Fruit fly (Drosophila melanogaster): ENCODE measurements around the gene Oatp33Ea.

Oatp33Ea gene

dm6 chr2L:12483866-12484554, 38.3 kb upstream of the Oatp33Ea start (continued):
- TF ChIP-seq D (optimal IDR thresholded peaks at IDR 0.05) (no peak), D (GFP tag; optimal IDR thresholded peaks at IDR 0.05) (peak; percentile 84), CG13624 (GFP tag; optimal IDR thresholded peaks at IDR 0.05) (peak; percentile 87), CG10959 (GFP tag; IDR thresholded peaks at IDR 0.05) (no peak; the same call in 1 of the 2 replicates), CG12219 (GFP tag; optimal IDR thresholded peaks at IDR 0.05) (peak; percentile 93), phol (tag; optimal IDR thresholded peaks at IDR 0.05) (peak; percentile 85), Atf3 (GFP tag; optimal IDR thresholded peaks at IDR 0.05) (peak; percentile 86), insv (GFP tag; optimal IDR thresholded peaks at IDR 0.05) (peak in 1 of 2 experiments; percentile 48), B-H1 (GFP tag; IDR thresholded peaks at IDR 0.05) (peak; percentile 84), pzg (GFP tag; optimal IDR thresholded peaks at IDR 0.05) (no peak), CG31365 (tag; optimal IDR thresholded peaks at IDR 0.05) (peak; percentile 76), ranshi (GFP tag; IDR thresholded peaks at IDR 0.05) (peak; percentile 83; the same call in 1 of the 2 replicates), Sry-δ (GFP tag; optimal IDR thresholded peaks at IDR 0.05) (peak; percentile 52), gro (GFP tag; optimal IDR thresholded peaks at IDR 0.05) (peak; percentile 88), Vsx1 (GFP tag; optimal IDR thresholded peaks at IDR 0.05) (peak; percentile 43), her (GFP tag; optimal IDR thresholded peaks at IDR 0.05) (peak; percentile 83), Doc2 (GFP tag; IDR thresholded peaks at IDR 0.05) (no peak), mld (GFP tag; IDR thresholded peaks at IDR 0.05; ENCODE audit: partially characterized antibody) (no peak), scrt (GFP tag; optimal IDR thresholded peaks at IDR 0.05) (peak; percentile 81), CG6654 (GFP tag; optimal IDR thresholded peaks at IDR 0.05) (peak; percentile 80), h (optimal IDR thresholded peaks at IDR 0.05) (no peak), CG30431 (GFP tag; optimal IDR thresholded peaks at IDR 0.05) (peak; percentile 73), nau (GFP tag; optimal IDR thresholded peaks at IDR 0.05) (peak; percentile 74), tap (tag; optimal IDR thresholded peaks at IDR 0.05) (peak; percentile 85), CG2875 (GFP tag; optimal IDR thresholded peaks at IDR 0.05) (peak; percentile 82), PHDP (tag; optimal IDR thresholded peaks at IDR 0.05) (peak; percentile 92), CG8089 (GFP tag; optimal IDR thresholded peaks at IDR 0.05) (peak; percentile 91), corto (GFP tag; optimal IDR thresholded peaks at IDR 0.05) (peak; percentile 43), CG3407 (GFP tag; optimal IDR thresholded peaks at IDR 0.05) (peak; percentile 80), CG2116 (GFP tag; optimal IDR thresholded peaks at IDR 0.05) (peak; percentile 45), Dll (GFP tag; IDR thresholded peaks at IDR 0.05; ENCODE audit: partially characterized antibody) (no peak), Nf-YB (GFP tag; optimal IDR thresholded peaks at IDR 0.05) (peak; percentile 72), MBD-R2 (GFP tag; IDR thresholded peaks at IDR 0.05) (peak; percentile 48; the same call in 1 of the 2 replicates), maf-S (GFP tag; optimal IDR thresholded peaks at IDR 0.05) (peak; percentile 87), Chrac-16 (GFP tag; optimal IDR thresholded peaks at IDR 0.05) (peak; percentile 86), Max (GFP tag; optimal IDR thresholded peaks at IDR 0.05) (peak; percentile 79), CG15601 (tag; optimal IDR thresholded peaks at IDR 0.05) (peak; percentile 85), sima (GFP tag; optimal IDR thresholded peaks at IDR 0.05) (peak; percentile 52), fru (optimal IDR thresholded peaks at IDR 0.05) (no peak), Dip3 (GFP tag; optimal IDR thresholded peaks at IDR 0.05) (peak; percentile 61), Dip2 (GFP tag; IDR thresholded peaks at IDR 0.05) (no peak), CG12071 (GFP tag; optimal IDR thresholded peaks at IDR 0.05) (peak; percentile 86), CG11398 (GFP tag; optimal IDR thresholded peaks at IDR 0.05) (peak; percentile 89), CG12299 (tag; optimal IDR thresholded peaks at IDR 0.05) (peak; percentile 85), nerfin-1 (tag; optimal IDR thresholded peaks at IDR 0.05) (peak; percentile 82), grn (GFP tag; optimal IDR thresholded peaks at IDR 0.05) (peak; percentile 77), dimm (GFP tag; IDR thresholded peaks at IDR 0.05) (no peak; the same call in 1 of the 2 replicates), fd96Cb (tag; optimal IDR thresholded peaks at IDR 0.05) (peak; percentile 90), CG9437 (GFP tag; optimal IDR thresholded peaks at IDR 0.05) (peak; percentile 81), CG7928 (GFP tag; optimal IDR thresholded peaks at IDR 0.05) (peak; percentile 42)
